Worm (Caenorhabditis elegans): ENCODE results near the gene ckb-4.

DNA sequence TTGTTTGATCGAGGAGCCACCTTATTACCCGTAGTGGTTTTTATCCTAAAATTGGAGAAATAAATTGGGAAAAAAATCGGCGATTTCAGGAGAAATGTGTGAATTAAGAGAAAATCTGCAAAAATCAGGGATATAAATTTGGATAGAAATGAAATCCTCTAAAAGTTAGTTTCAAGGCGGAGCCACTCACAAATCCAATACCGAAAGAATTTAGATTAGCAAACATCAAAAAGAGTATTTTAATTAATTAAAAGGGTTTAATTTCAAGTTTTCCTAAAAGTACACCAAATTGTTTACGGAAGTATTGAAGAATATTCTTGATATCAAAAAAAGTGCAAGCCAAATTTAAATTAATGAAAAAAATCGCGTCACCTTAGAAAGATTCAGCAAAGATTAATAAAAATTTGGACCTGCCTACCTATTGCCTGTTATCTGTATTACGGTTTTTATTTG lies 12.7 kb upstream of the ckb-4 start, which contains the start of gene F22F7.8:
- TF ChIP-seq lin-39 (tag; optimal IDR thresholded peaks at IDR 0.05) (no peak), ztf-4 (tag; optimal IDR thresholded peaks at IDR 0.05) (no peak), nhr-23 (tag; optimal IDR thresholded peaks at IDR 0.05) (no peak), zag-1 (tag; optimal IDR thresholded peaks at IDR 0.05) (no peak)
